Fruit fly (Drosophila melanogaster) Kc167 (cell line): ENCODE results near the gene CG12535.

Experiments
- Myc ChIP-seq: fragments of >200 bp; optimal IDR thresholded peaks from 2 replicates; lab custom pipeline; 2017; ENCODE audit warnings: missing external identifiers
- Sin3A ChIP-seq: fragments of >200 bp; optimal IDR thresholded peaks from 2 replicates; lab custom pipeline; 2018; ENCODE audit warnings: missing external identifiers
- h ChIP-seq: fragments of >200 bp; optimal IDR thresholded peaks from 3 replicates; lab custom pipeline; 2018; ENCODE audit warnings: missing external identifiers
- insv ChIP-seq: fragments of >200 bp; optimal IDR thresholded peaks from 3 replicates; lab custom pipeline; 2018; ENCODE audit warnings: missing external identifiers
- psq ChIP-seq: fragments of >200 bp; optimal IDR thresholded peaks from 2 replicates; lab custom pipeline; 2017; ENCODE audit warnings: missing external identifiers
- ttk ChIP-seq: sonication (Bioruptor generic); optimal IDR thresholded peaks from 2 replicates; lab custom pipeline; 2017; ENCODE audit warnings: missing external identifiers

CG12535 gene

dm6 chrX:3380198-3380597 lies 68.5 kb downstream of the CG12535 start:
- TF ChIP-seq insv (lab: Kevin White, UChicago) (no peak), Sin3A (lab: Kevin White, UChicago) (no peak), Myc (lab: Kevin White, UChicago) (no peak), ttk (lab: Kevin White, UChicago) (no peak), psq (lab: Kevin White, UChicago) (no peak), h (lab: Kevin White, UChicago) (no peak)

DNA sequence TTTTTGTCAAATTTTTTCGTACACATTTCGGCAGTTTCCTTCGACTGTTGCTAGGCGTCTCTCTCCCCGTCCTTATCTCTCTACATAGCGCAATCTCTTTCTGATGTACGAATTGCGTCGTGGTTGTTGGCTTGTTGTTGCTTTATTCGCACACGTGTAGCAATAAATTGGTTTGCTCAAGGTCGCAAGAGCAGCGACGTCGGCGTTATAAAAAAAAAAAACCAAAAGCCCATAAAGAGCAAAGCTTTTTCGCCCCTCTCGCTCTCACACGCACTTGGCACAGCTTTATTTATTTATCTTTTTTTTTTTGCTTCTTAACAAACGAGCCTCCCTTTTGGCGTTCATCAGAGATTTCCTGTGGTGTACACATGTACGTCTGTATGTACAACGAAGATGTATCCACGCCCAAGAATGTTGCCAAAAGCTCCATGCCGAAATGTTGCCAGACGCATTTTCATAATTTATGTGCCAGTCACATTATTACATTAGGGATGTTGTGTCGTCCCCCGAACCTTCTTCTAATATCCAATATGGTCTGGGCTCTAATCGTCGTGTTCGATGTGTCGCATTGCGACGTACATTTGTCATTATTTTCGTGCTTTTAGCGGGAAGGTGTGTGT lies 69.3 kb downstream of the CG12535 start:
- TF ChIP-seq h (lab: Kevin White, UChicago) (no peak), Sin3A (lab: Kevin White, UChicago) (no peak), psq (lab: Kevin White, UChicago) (no peak), Myc (lab: Kevin White, UChicago) (no peak), ttk (lab: Kevin White, UChicago) (no peak), insv (lab: Kevin White, UChicago) (no peak)

DNA sequence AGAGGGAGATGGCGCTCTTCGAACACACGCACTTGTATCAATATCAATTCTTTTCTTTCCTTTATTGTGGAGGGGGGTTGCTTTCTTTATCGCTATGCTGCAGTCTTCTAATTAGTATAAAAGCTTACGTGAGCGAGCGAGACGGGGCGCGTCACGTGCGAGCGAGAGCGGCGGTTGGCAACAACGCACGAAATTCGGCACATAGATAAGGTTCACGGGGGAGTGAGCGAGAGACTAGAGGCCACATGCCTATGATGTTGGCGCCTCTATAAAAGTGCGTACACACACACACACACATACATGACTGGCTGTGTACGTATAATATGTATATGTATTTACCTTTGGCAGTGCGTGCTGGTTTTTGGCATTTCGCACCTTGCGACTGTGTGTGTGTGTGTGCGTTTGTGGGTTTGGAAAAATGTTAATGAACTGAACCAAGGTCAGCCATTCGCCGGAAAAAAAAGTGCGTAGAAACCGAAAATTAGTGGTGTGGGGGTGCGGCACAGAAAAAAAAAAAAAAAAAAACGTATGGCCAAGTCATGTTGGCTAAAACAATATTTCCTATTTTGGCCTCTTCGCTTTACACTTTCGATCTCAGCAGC lies 70.2 kb downstream of the CG12535 start:
- no peak for TF ChIP-seq Myc (lab: Kevin White, UChicago)
- no peak for TF ChIP-seq h (lab: Kevin White, UChicago)
- no peak for TF ChIP-seq Sin3A (lab: Kevin White, UChicago)
- TF ChIP-seq insv (lab: Kevin White, UChicago) = no peak

DNA sequence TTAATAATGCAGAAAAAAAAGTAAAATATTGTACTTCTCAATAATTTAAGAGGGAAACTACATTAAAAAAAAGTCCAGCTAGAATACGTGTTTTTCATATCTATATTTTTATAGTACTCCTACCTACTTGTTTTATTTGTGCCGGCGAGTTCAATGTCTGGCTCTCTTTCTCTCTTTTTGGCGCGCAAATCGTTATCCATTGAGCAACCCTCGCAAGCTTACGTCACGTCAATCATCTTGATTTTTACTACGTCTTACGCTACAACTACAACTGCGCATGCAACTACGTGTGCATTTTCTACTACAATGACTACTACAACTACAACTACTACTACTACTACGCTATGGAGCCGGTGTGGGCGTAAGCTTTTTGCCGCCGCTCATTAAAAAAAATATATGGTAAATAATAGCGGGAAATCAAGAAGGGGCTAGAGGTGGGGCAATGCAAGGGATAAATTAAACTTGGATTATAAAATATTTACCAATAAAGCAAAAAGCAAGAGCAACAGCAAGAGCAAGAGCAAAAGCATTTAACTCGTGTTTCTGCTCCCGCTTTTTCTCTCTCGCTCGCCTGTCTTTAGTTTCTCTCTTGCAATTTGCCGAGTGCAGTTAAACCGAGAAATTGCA lies 71.3 kb downstream of the CG12535 start:
- TF ChIP-seq psq (lab: Kevin White, UChicago) (no peak), h (lab: Kevin White, UChicago) (no peak), insv (lab: Kevin White, UChicago) (no peak), Myc (lab: Kevin White, UChicago) (no peak), Sin3A (lab: Kevin White, UChicago) (no peak), ttk (lab: Kevin White, UChicago) (no peak)

DNA sequence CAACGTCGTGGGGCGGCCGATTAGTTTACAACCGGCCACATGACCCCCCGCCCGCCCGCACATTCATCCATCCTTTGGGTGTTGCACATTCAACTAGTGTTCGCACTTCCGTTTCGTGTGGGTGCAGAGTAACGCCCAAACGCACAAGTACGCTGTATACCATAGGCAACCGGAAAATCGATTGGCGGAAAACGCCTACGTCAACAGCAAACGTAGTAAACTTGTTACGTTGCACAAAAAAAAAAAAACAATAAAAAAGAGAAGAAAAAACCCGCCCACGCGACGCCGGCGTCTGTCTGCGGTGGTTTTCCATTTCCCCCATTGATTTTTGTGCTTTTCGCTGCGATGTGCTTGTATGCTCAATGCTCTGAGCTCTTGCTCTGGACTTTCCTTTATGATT lies 72.3 kb downstream of the CG12535 start:
- no peak for TF ChIP-seq ttk (lab: Kevin White, UChicago)
- no peak for TF ChIP-seq h (lab: Kevin White, UChicago)
- no peak for TF ChIP-seq Myc (lab: Kevin White, UChicago)
- no peak for TF ChIP-seq psq (lab: Kevin White, UChicago)
- no peak for TF ChIP-seq insv (lab: Kevin White, UChicago)
- no peak for TF ChIP-seq Sin3A (lab: Kevin White, UChicago)

- TF ChIP-seq psq (lab: Kevin White, UChicago) = no peak
- TF ChIP-seq Sin3A (lab: Kevin White, UChicago) = no peak
- TF ChIP-seq insv (lab: Kevin White, UChicago) = no peak
- no peak for TF ChIP-seq Myc (lab: Kevin White, UChicago)
- no peak for TF ChIP-seq ttk (lab: Kevin White, UChicago)
- TF ChIP-seq h (lab: Kevin White, UChicago) = no peak
Measured at dm6 chrX:3374269-3374668, 74.5 kb downstream of the CG12535 start.

DNA sequence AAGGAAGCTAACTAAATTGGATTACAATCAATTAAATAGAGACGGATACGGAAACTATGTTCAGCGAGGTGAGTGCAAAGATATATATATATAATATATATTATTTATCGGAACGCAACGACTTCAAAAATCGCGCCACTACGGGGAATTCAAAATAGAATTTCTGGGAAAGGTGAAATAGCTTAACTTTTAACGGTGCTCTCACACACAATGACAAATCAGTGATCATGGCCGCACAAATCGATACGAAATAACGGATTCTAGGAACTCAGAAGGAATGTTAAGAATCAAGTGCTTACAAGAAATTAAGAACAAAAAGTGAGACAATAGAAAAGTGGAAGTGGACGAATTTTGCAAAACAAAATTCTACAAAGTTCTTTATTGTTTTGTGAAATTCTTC lies 75.1 kb downstream of the CG12535 start:
- no peak for TF ChIP-seq Myc (lab: Kevin White, UChicago)
- TF ChIP-seq ttk (lab: Kevin White, UChicago) = no peak
- TF ChIP-seq psq (lab: Kevin White, UChicago) = no peak
- TF ChIP-seq Sin3A (lab: Kevin White, UChicago) = no peak
- TF ChIP-seq insv (lab: Kevin White, UChicago) = no peak
- TF ChIP-seq h (lab: Kevin White, UChicago) = no peak

dm6 chrX:3372656-3373268 lies 76.0 kb downstream of the CG12535 start, which contains the start of gene Myc:
TSS of gene Myc (plus strand) at chrX:3373159.
- TF ChIP-seq psq (lab: Kevin White, UChicago) = no peak
- TF ChIP-seq Myc (lab: Kevin White, UChicago) = no peak
- TF ChIP-seq ttk (lab: Kevin White, UChicago) = no peak
- TF ChIP-seq insv (lab: Kevin White, UChicago) = no peak
- TF ChIP-seq Sin3A (lab: Kevin White, UChicago) = no peak
- TF ChIP-seq h (lab: Kevin White, UChicago) = no peak

DNA sequence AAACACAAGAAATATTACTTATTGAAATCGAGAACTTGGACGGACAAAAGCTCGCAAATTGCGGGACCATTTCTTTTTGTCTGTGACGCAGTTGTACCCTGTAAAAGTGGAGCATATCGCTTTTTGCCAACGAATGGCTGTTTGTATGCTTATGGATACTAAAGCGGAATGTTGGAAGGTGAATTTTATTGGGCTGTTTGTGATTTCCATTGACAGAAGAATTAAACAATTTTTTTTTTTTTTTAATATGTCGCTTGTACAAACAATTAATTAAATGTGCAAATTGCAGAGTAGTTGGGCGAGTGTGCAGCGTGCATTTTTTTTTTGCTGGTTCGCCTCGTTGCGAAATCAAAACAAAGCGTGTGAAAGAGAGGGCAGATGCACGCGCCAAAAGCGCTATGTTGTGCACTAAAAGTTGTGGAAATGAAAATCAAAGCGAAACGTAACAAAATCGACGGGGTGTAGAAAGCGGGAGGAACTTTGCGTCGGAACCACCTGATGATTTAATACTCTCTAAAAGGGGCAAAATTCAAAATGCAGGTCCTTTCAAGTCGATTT lies 77.4 kb downstream of the CG12535 start:
- no peak for TF ChIP-seq ttk (lab: Kevin White, UChicago)
- TF ChIP-seq Myc (lab: Kevin White, UChicago) = no peak
- no peak for TF ChIP-seq psq (lab: Kevin White, UChicago)

DNA sequence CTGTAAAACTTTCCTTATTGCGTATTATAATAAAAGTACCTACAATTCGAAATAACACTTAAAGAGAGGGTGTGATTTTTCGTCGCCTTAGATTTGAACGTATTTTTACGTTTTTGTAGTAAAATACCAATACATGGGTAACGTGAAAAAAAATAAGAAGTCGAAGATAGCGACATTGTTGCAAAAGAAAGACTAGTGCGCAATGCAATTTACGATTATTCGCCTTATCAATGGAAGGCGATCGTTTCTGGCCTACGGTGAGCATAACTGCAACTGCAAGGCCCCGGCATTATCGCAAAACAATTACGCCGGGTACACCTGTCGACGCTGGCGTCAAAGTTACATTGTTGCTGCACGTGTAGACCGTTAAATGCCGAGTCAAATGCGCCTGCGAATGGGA lies 78.3 kb downstream of the CG12535 start:
- no peak for TF ChIP-seq h (lab: Kevin White, UChicago)
- TF ChIP-seq Sin3A (lab: Kevin White, UChicago) = no peak
- TF ChIP-seq Myc (lab: Kevin White, UChicago) = no peak
- no peak for TF ChIP-seq insv (lab: Kevin White, UChicago)
